Fruit fly (Drosophila melanogaster) whole organism, pupa: ENCODE measurements around the gene mts.

Experiments
- CG10348 ChIP-seq: fragments of 200-800 bp; sonication (Bioruptor generic); IDR thresholded peaks from 2 replicates; pipeline ENCODE4 v1.3.6; 2022; ENCODE audit warnings: missing biosample characterization, missing genetic modification characterization
- CG12605 ChIP-seq: fragments of 200-800 bp; sonication (Bioruptor generic); IDR thresholded peaks from 2 replicates; pipeline ENCODE4 v1.3.6; 2022; ENCODE audit warnings: missing biosample characterization, missing genetic modification characterization
- CG13204 ChIP-seq: fragments of 200-800 bp; sonication (Bioruptor generic); optimal IDR thresholded peaks from 2 replicates; lab custom pipeline; 2018; ENCODE audit warnings: missing biosample characterization, mild to moderate bottlenecking, missing genetic modification characterization, moderate library complexity
- CG15710 ChIP-seq: fragments of 200-800 bp; sonication (Bioruptor generic); optimal IDR thresholded peaks from 2 replicates; lab custom pipeline; 2018; ENCODE audit warnings: missing biosample characterization, mild to moderate bottlenecking, missing genetic modification characterization, moderate library complexity
- CG34367 ChIP-seq: fragments of 200-800 bp; sonication (Bioruptor generic); optimal IDR thresholded peaks from 2 replicates; lab custom pipeline; 2018; ENCODE audit warnings: missing biosample characterization, mild to moderate bottlenecking, missing genetic modification characterization
- CG8159 ChIP-seq: fragments of 200-800 bp; sonication (Bioruptor generic); optimal IDR thresholded peaks from 3 replicates; lab custom pipeline; 2018; ENCODE audit warnings: missing biosample characterization, mild to moderate bottlenecking, missing genetic modification characterization, moderate library complexity
- CG8301 ChIP-seq: fragments of 200-800 bp; sonication (Bioruptor generic); optimal IDR thresholded peaks from 2 replicates; lab custom pipeline; 2018; ENCODE audit warnings: missing biosample characterization, mild to moderate bottlenecking, missing genetic modification characterization
- EcR ChIP-seq: fragments of 200-800 bp; sonication (Bioruptor generic); optimal IDR thresholded peaks from 3 replicates; lab custom pipeline; 2019; ENCODE audit warnings: missing biosample characterization, missing genetic modification characterization, mild to moderate bottlenecking, moderate library complexity, missing genetic modification reagents
- Pif1A ChIP-seq: fragments of 200-800 bp; sonication (Bioruptor generic); optimal IDR thresholded peaks from 3 replicates; lab custom pipeline; 2016; ENCODE audit warnings: missing biosample characterization, missing genetic modification characterization
- Pif1B ChIP-seq: fragments of 200-800 bp; sonication (Bioruptor generic); optimal IDR thresholded peaks from 3 replicates; lab custom pipeline; 2016; ENCODE audit warnings: missing biosample characterization, missing genetic modification characterization
- Snoo ChIP-seq: fragments of 200-800 bp; sonication (Bioruptor generic); optimal IDR thresholded peaks from 3 replicates; lab custom pipeline; 2017; ENCODE audit warnings: missing biosample characterization, mild to moderate bottlenecking, missing genetic modification characterization, inconsistent platforms
- fd96Ca ChIP-seq: fragments of 200-800 bp; sonication (Bioruptor generic); IDR thresholded peaks from 3 replicates; pipeline ENCODE4 v1.3.6; 2022; ENCODE audit warnings: missing biosample characterization, missing genetic modification characterization
- gl ChIP-seq: fragments of 200-800 bp; sonication (Bioruptor generic); optimal IDR thresholded peaks from 2 replicates; lab custom pipeline; 2018; ENCODE audit warnings: missing biosample characterization, mild to moderate bottlenecking, missing genetic modification characterization
- rn ChIP-seq: fragments of 200-800 bp; sonication (Bioruptor generic); IDR thresholded peaks from 2 replicates; pipeline ENCODE4 v1.3.6; 2022; ENCODE audit warnings: missing biosample characterization, missing genetic modification characterization

DNA sequence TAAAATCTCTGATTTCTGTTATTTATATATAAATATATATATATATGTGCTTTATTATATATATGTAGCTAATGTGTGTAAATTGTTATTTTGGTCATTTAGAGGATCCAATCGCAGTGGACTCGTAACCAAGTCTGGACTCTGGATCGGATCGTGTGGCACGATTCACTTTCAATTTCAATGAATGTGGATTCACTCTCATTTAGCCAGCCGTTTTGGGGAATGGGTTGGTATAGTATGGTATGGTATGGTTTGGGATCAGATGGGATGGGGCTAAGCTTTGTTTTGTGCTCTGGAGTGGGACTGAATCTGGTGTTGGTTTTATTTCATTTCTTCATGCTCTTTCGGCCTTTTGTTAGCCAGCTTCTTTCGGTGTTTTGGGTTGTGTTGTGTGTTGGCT is 34.3 kb downstream of the mts start:
- no peak for TF ChIP-seq CG34367
- no peak for TF ChIP-seq rn (GFP tag; lab: Robert Waterston, UW)
- no peak for TF ChIP-seq gl
- no peak for TF ChIP-seq Pif1A
- no peak for TF ChIP-seq CG12605
- no peak for TF ChIP-seq fd96Ca
- no peak for TF ChIP-seq CG10348 (GFP tag; lab: Robert Waterston, UW)
- TF ChIP-seq CG8159 (tag; lab: Kevin White, UChicago), result no peak
- TF ChIP-seq CG8301, result no peak
- no peak for TF ChIP-seq EcR
- TF ChIP-seq Pif1B, result no peak
- no peak for TF ChIP-seq CG13204 (GFP tag; lab: Kevin White, UChicago)
- no peak for TF ChIP-seq CG15710 (tag; lab: Kevin White, UChicago)
- no peak for TF ChIP-seq Snoo (tag; lab: Kevin White, UChicago)
